Worm (Caenorhabditis elegans) whole organism, mixed stage, embryonic: ENCODE data around the gene cnc-9.

Experiments used
- M03D4.4 ChIP-seq: sonication (generic microtip); optimal IDR thresholded peaks from 2 replicates; lab custom pipeline; 2017; ENCODE audit warnings: mild to moderate bottlenecking, missing genetic modification characterization, missing compliant biosample characterization
- bed-3 ChIP-seq: fragments of 200-800 bp; sonication (Bioruptor generic); optimal IDR thresholded peaks from 3 replicates; lab custom pipeline; 2018; ENCODE audit warnings: mild to moderate bottlenecking, missing genetic modification characterization, moderate library complexity, missing compliant biosample characterization
- ceh-39 ChIP-seq: fragments of 150-350 bp; optimal IDR thresholded peaks from 2 replicates; lab custom pipeline; 2014; ENCODE audit warnings: missing biosample characterization, missing genetic modification characterization
- ceh-83 ChIP-seq: fragments of 200-800 bp; sonication (Bioruptor generic); optimal IDR thresholded peaks from 2 replicates; lab custom pipeline; 2018; ENCODE audit warnings: mild to moderate bottlenecking, missing genetic modification characterization, missing compliant biosample characterization
- ces-1 ChIP-seq: fragments of 150-350 bp; optimal IDR thresholded peaks from 2 replicates; lab custom pipeline; 2014; ENCODE audit warnings: missing biosample characterization, missing genetic modification reagents, missing genetic modification characterization
- cnd-1 ChIP-seq: fragments of 200-800 bp; sonication (Bioruptor generic); optimal IDR thresholded peaks from 2 replicates; lab custom pipeline; 2018; ENCODE audit warnings: mild to moderate bottlenecking, missing genetic modification characterization, missing compliant biosample characterization
- drap-1 ChIP-seq: fragments of 200-800 bp; sonication (Bioruptor generic); optimal IDR thresholded peaks from 3 replicates; lab custom pipeline; 2018; ENCODE audit warnings: mild to moderate bottlenecking, missing genetic modification characterization, missing compliant biosample characterization
- elt-3 ChIP-seq: fragments of 150-350 bp; optimal IDR thresholded peaks from 2 replicates; lab custom pipeline; 2014; ENCODE audit warnings: missing biosample characterization, missing genetic modification characterization
- flh-1 ChIP-seq: fragments of 200-800 bp; sonication (Bioruptor generic); optimal IDR thresholded peaks from 2 replicates; lab custom pipeline; 2018; ENCODE audit warnings: mild to moderate bottlenecking, missing genetic modification characterization, moderate library complexity, missing compliant biosample characterization
- hlh-1 ChIP-seq: fragments of 150-350 bp; optimal IDR thresholded peaks from 2 replicates; lab custom pipeline; 2014; ENCODE audit warnings: missing biosample characterization, missing genetic modification reagents, missing genetic modification characterization
- lin-13 ChIP-seq: fragments of 150-350 bp; optimal IDR thresholded peaks from 2 replicates; lab custom pipeline; 2014; ENCODE audit warnings: missing biosample characterization, missing genetic modification characterization
- lin-32 ChIP-seq: fragments of 200-800 bp; sonication (Bioruptor generic); optimal IDR thresholded peaks from 2 replicates; lab custom pipeline; 2018; ENCODE audit warnings: mild to moderate bottlenecking, missing genetic modification characterization, missing compliant biosample characterization
- mab-5 ChIP-seq: fragments of 150-350 bp; optimal IDR thresholded peaks from 2 replicates; lab custom pipeline; 2014; ENCODE audit warnings: missing biosample characterization, missing genetic modification characterization
- mep-1 ChIP-seq: fragments of 150-350 bp; optimal IDR thresholded peaks from 2 replicates; lab custom pipeline; 2017; ENCODE audit warnings: missing biosample characterization, missing genetic modification reagents, missing genetic modification characterization, inconsistent platforms
- mls-2 ChIP-seq: sonication (generic microtip); optimal IDR thresholded peaks from 2 replicates; lab custom pipeline; 2016; ENCODE audit warnings: mild to moderate bottlenecking, missing genetic modification characterization, moderate library complexity, missing compliant biosample characterization
- nhr-237 ChIP-seq: fragments of 150-350 bp; optimal IDR thresholded peaks from 2 replicates; lab custom pipeline; 2014; ENCODE audit warnings: missing biosample characterization, missing genetic modification characterization
- nhr-28 ChIP-seq: fragments of 150-350 bp; optimal IDR thresholded peaks from 2 replicates; lab custom pipeline; 2014; ENCODE audit warnings: missing biosample characterization, missing genetic modification characterization
- nhr-76 ChIP-seq: sonication (generic microtip); optimal IDR thresholded peaks from 2 replicates; lab custom pipeline; 2017; ENCODE audit warnings: missing biosample characterization, missing genetic modification characterization
- pha-4 ChIP-seq: fragments of 150-350 bp; optimal IDR thresholded peaks from 2 replicates; lab custom pipeline; 2018; ENCODE audit warnings: missing biosample characterization, missing genetic modification reagents, missing genetic modification characterization
- sem-2 ChIP-seq: fragments of 200-800 bp; sonication (Bioruptor generic); optimal IDR thresholded peaks from 2 replicates; lab custom pipeline; 2018; ENCODE audit warnings: mild to moderate bottlenecking, missing genetic modification characterization, missing compliant biosample characterization
- snpc-4 ChIP-seq: fragments of 150-350 bp; optimal IDR thresholded peaks from 2 replicates; lab custom pipeline; 2014; ENCODE audit warnings: missing biosample characterization, missing genetic modification characterization
- sptf-1 ChIP-seq: sonication (generic microtip); optimal IDR thresholded peaks from 2 replicates; lab custom pipeline; 2017; ENCODE audit warnings: mild to moderate bottlenecking, missing genetic modification characterization, moderate library complexity, missing compliant biosample characterization
- tbx-8 ChIP-seq: fragments of 200-800 bp; sonication (Bioruptor generic); optimal IDR thresholded peaks from 2 replicates; lab custom pipeline; 2018; ENCODE audit warnings: mild to moderate bottlenecking, missing genetic modification characterization, moderate library complexity, missing compliant biosample characterization
- unc-120 ChIP-seq: sonication (generic microtip); optimal IDR thresholded peaks from 2 replicates; lab custom pipeline; 2017; ENCODE audit warnings: missing genetic modification characterization, missing compliant biosample characterization; ENCODE audit not compliant: poor library complexity, severe bottlenecking
- unc-39 ChIP-seq: fragments of 150-350 bp; optimal IDR thresholded peaks from 2 replicates; lab custom pipeline; 2014; ENCODE audit warnings: missing biosample characterization, missing genetic modification characterization
- unc-62 ChIP-seq: fragments of 150-350 bp; optimal IDR thresholded peaks from 2 replicates; lab custom pipeline; 2014; ENCODE audit warnings: missing biosample characterization, missing genetic modification reagents, missing genetic modification characterization
- zip-8 ChIP-seq: fragments of 150-350 bp; optimal IDR thresholded peaks from 2 replicates; lab custom pipeline; 2014; ENCODE audit warnings: missing biosample characterization, missing genetic modification characterization
- ztf-11 ChIP-seq: fragments of 150-350 bp; optimal IDR thresholded peaks from 2 replicates; lab custom pipeline; 2014; ENCODE audit warnings: missing biosample characterization, missing genetic modification characterization

Gene cnc-9

ce11 chrV:7424336-7424735, 24.3 kb upstream of the cnc-9 start, which contains the start of gene F18E3.10:
TSS of gene F18E3.10 (minus strand) at chrV:7424436.
- TF ChIP-seq elt-3 (tag; lab: Kevin White, UChicago) = no peak
- no peak for TF ChIP-seq nhr-76 (tag; lab: Kevin White, UChicago)
- TF ChIP-seq pha-4 (tag; lab: Kevin White, UChicago) = no peak
- TF ChIP-seq, all 35 proteins: peak for 0

- TF ChIP-seq cnd-1 (tag; lab: Kevin White, UChicago) (no peak), drap-1 (GFP tag; lab: Kevin White, UChicago) (no peak), mep-1 (tag; lab: Kevin White, UChicago) (no peak), ces-1 (GFP tag; lab: Kevin White, UChicago) (no peak), pha-4 (tag; lab: Kevin White, UChicago) (no peak), bed-3 (GFP tag; lab: Kevin White, UChicago) (no peak), sptf-1 (tag; lab: Kevin White, UChicago) (no peak), snpc-4 (tag; lab: Kevin White, UChicago) (no peak), flh-1 (no peak), ceh-39 (tag; lab: Kevin White, UChicago) (no peak), mls-2 (tag; lab: Kevin White, UChicago) (no peak), ztf-11 (tag; lab: Kevin White, UChicago) (no peak), zip-8 (tag; lab: Kevin White, UChicago) (no peak)
Measured at ce11 chrV:7420162-7420561, 20.2 kb upstream of the cnc-9 start, which contains the start of gene srxa-4. TSS of gene srxa-4 (plus strand) at chrV:7420462.

- no peak for TF ChIP-seq sem-2 (GFP tag; lab: Kevin White, UChicago)
- TF ChIP-seq unc-120 (tag; lab: Kevin White, UChicago) = no peak
- TF ChIP-seq pha-4 (tag; lab: Kevin White, UChicago) = no peak
- TF ChIP-seq lin-13 (tag; lab: Kevin White, UChicago) = no peak
- no peak for TF ChIP-seq sptf-1 (tag; lab: Kevin White, UChicago)
Measured at ce11 chrV:7417018-7417716, 17.2 kb upstream of the cnc-9 start, which contains the start of gene srw-67. TSS of gene srw-67 (plus strand) at chrV:7417660.

- no peak for TF ChIP-seq nhr-28 (tag; lab: Kevin White, UChicago)
- TF ChIP-seq ztf-11 (tag; lab: Kevin White, UChicago) = no peak
- TF ChIP-seq, all 35 proteins: peak for 0
Measured at ce11 chrV:7416569-7416968, 16.6 kb upstream of the cnc-9 start.

- no peak for TF ChIP-seq M03D4.4 (tag; lab: Kevin White, UChicago)
- no peak for TF ChIP-seq tbx-8 (GFP tag; lab: Kevin White, UChicago)
- no peak for TF ChIP-seq drap-1 (GFP tag; lab: Kevin White, UChicago)
- TF ChIP-seq elt-3 (tag; lab: Kevin White, UChicago) = peak; percentile 22
- no peak for TF ChIP-seq hlh-1
- TF ChIP-seq ceh-83 (GFP tag; lab: Kevin White, UChicago) = no peak
- peak; percentile 69 for TF ChIP-seq unc-62 (GFP tag; lab: Kevin White, UChicago)
- TF ChIP-seq unc-120 (tag; lab: Kevin White, UChicago) = no peak
- no peak for TF ChIP-seq ces-1 (GFP tag; lab: Kevin White, UChicago)
- no peak for TF ChIP-seq nhr-237
- no peak for TF ChIP-seq flh-1
- no peak for TF ChIP-seq ztf-11 (tag; lab: Kevin White, UChicago)
- TF ChIP-seq mab-5 (tag; lab: Kevin White, UChicago) = no peak
- TF ChIP-seq cnd-1 (tag; lab: Kevin White, UChicago) = no peak
- TF ChIP-seq bed-3 (GFP tag; lab: Kevin White, UChicago) = no peak
Measured at ce11 chrV:7415780-7416428, 15.9 kb upstream of the cnc-9 start, which contains the start of gene F18E3.13. TSS of gene F18E3.13 (plus strand) at chrV:7416164.

ce11 chrV:7414909-7415308, 14.9 kb upstream of the cnc-9 start, which contains the start of gene F18E3.12:
TSS of gene F18E3.12 (plus strand) at chrV:7414985.
- no peak for TF ChIP-seq lin-13 (tag; lab: Kevin White, UChicago)
- no peak for TF ChIP-seq cnd-1 (tag; lab: Kevin White, UChicago)
- TF ChIP-seq unc-39 = no peak
- no peak for TF ChIP-seq lin-32 (GFP tag; lab: Kevin White, UChicago)
- no peak for TF ChIP-seq ces-1 (GFP tag; lab: Kevin White, UChicago)
